Fruit fly (Drosophila melanogaster) whole organism, prepupa: ENCODE measurements around the gene CG7992.

Experiments used
- CG10631 ChIP-seq: fragments of 200-800 bp; sonication (Bioruptor generic); optimal IDR thresholded peaks from 2 replicates; lab custom pipeline; 2016; ENCODE audit warnings: missing biosample characterization, missing genetic modification characterization
- CG10669 ChIP-seq: fragments of 200-800 bp; sonication (Bioruptor generic); optimal IDR thresholded peaks from 3 replicates; lab custom pipeline; 2018; ENCODE audit warnings: missing biosample characterization, mild to moderate bottlenecking, missing genetic modification characterization, moderate library complexity
- CG11762 ChIP-seq: fragments of 200-800 bp; sonication (Bioruptor generic); optimal IDR thresholded peaks from 3 replicates; lab custom pipeline; 2016; ENCODE audit warnings: missing biosample characterization, missing genetic modification characterization; ENCODE audit not compliant: insufficient read depth
- CG15336 ChIP-seq: fragments of 200-800 bp; sonication (Bioruptor generic); IDR thresholded peaks from 2 replicates; pipeline ENCODE4 v1.3.6; 2022; ENCODE audit warnings: missing biosample characterization, missing genetic modification characterization
- CG1621 ChIP-seq: fragments of 200-800 bp; sonication (Bioruptor generic); optimal IDR thresholded peaks from 3 replicates; lab custom pipeline; 2018; ENCODE audit warnings: missing biosample characterization, mild to moderate bottlenecking, missing genetic modification characterization
- CG16779 ChIP-seq: fragments of 200-800 bp; sonication (Bioruptor generic); optimal IDR thresholded peaks from 3 replicates; lab custom pipeline; 2017; ENCODE audit warnings: missing biosample characterization, mild to moderate bottlenecking, missing genetic modification characterization
- CG4318 ChIP-seq: fragments of 200-800 bp; sonication (Bioruptor generic); optimal IDR thresholded peaks from 3 replicates; lab custom pipeline; 2017; ENCODE audit warnings: missing biosample characterization, mild to moderate bottlenecking, missing genetic modification characterization
- CG6792 ChIP-seq: fragments of 200-800 bp; sonication (Bioruptor generic); optimal IDR thresholded peaks from 3 replicates; lab custom pipeline; 2016; ENCODE audit warnings: missing biosample characterization, missing genetic modification characterization
- CG6808 ChIP-seq: fragments of 200-800 bp; sonication (Bioruptor generic); optimal IDR thresholded peaks from 3 replicates; lab custom pipeline; 2017; ENCODE audit warnings: missing biosample characterization, missing genetic modification characterization, mild to moderate bottlenecking, moderate library complexity, missing genetic modification reagents
- CG7368 ChIP-seq: fragments of 200-800 bp; sonication (Bioruptor generic); optimal IDR thresholded peaks from 3 replicates; lab custom pipeline; 2016; ENCODE audit warnings: missing biosample characterization, missing genetic modification characterization
- CG8119 ChIP-seq: fragments of 200-800 bp; sonication (Bioruptor generic); IDR thresholded peaks from 3 replicates; pipeline ENCODE4 v1.3.6; 2022; ENCODE audit warnings: missing biosample characterization, missing genetic modification characterization
- CG8319 ChIP-seq: fragments of 200-800 bp; sonication (Bioruptor generic); optimal IDR thresholded peaks from 3 replicates; lab custom pipeline; 2016; ENCODE audit warnings: missing biosample characterization, missing genetic modification characterization
- Eip75B ChIP-seq: fragments of 200-800 bp; sonication (Bioruptor generic); optimal IDR thresholded peaks from 3 replicates; lab custom pipeline; 2016; ENCODE audit warnings: missing biosample characterization, missing genetic modification characterization
- Eip78C ChIP-seq: fragments of 200-800 bp; sonication (Bioruptor generic); peaks from one replicate; lab custom pipeline; 2016; ENCODE audit warnings: missing biosample characterization, missing genetic modification characterization
- Eip93F ChIP-seq: fragments of 200-800 bp; sonication (Bioruptor generic); optimal IDR thresholded peaks from 2 replicates; lab custom pipeline; 2016; ENCODE audit warnings: missing biosample characterization, mild to moderate bottlenecking, missing genetic modification characterization
- Hr38 ChIP-seq: sonication (Bioruptor generic); optimal IDR thresholded peaks from 2 replicates; lab custom pipeline; 2016; ENCODE audit warnings: missing biosample characterization, missing genetic modification characterization
- Hr39 ChIP-seq: fragments of 200-800 bp; sonication (Bioruptor generic); optimal IDR thresholded peaks from 2 replicates; lab custom pipeline; 2016; ENCODE audit warnings: missing biosample characterization, missing genetic modification characterization
- Met ChIP-seq: fragments of 200-800 bp; sonication (Bioruptor generic); optimal IDR thresholded peaks from 3 replicates; lab custom pipeline; 2016; ENCODE audit warnings: missing biosample characterization, missing genetic modification characterization
- OdsH ChIP-seq: fragments of 200-800 bp; sonication (Bioruptor generic); optimal IDR thresholded peaks from 3 replicates; lab custom pipeline; 2016; ENCODE audit warnings: missing biosample characterization, missing genetic modification characterization
- Sox14 ChIP-seq: fragments of 200-800 bp; sonication (Bioruptor generic); optimal IDR thresholded peaks from 3 replicates; lab custom pipeline; 2016; ENCODE audit warnings: missing biosample characterization, missing genetic modification characterization
- dsx ChIP-seq: fragments of 200-800 bp; optimal IDR thresholded peaks from 3 replicates; lab custom pipeline; 2019; ENCODE audit warnings: missing biosample characterization, mild to moderate bottlenecking, missing genetic modification characterization, moderate library complexity; ENCODE audit not compliant: poor library complexity, severe bottlenecking
- fd59A ChIP-seq: fragments of 200-800 bp; sonication (Bioruptor generic); optimal IDR thresholded peaks from 2 replicates; lab custom pipeline; 2017; ENCODE audit warnings: missing biosample characterization, mild to moderate bottlenecking, missing genetic modification characterization, missing genetic modification reagents
- fkh ChIP-seq: fragments of 200-800 bp; sonication (Bioruptor generic); optimal IDR thresholded peaks from 3 replicates; lab custom pipeline; 2017; ENCODE audit warnings: missing biosample characterization, mild to moderate bottlenecking, missing genetic modification characterization, moderate library complexity
- lz ChIP-seq: fragments of 200-800 bp; sonication (Bioruptor generic); optimal IDR thresholded peaks from 3 replicates; lab custom pipeline; 2016; ENCODE audit warnings: missing biosample characterization, missing genetic modification characterization
- ss ChIP-seq, 2 experiments: fragments of 200-800 bp; sonication (Bioruptor generic); optimal IDR thresholded peaks; 2 replicates in 1 of 2; 3 replicates in 1 of 2; lab custom pipeline; 2017 to 2018; ENCODE audit warnings: mild to moderate bottlenecking in 2 of 2, missing biosample characterization in 2 of 2, missing genetic modification characterization in 2 of 2, moderate library complexity in 1 of 2
- svp ChIP-seq: fragments of 200-800 bp; sonication (Bioruptor generic); peaks from one replicate; lab custom pipeline; 2016; ENCODE audit warnings: missing biosample characterization, missing genetic modification characterization
- vri ChIP-seq: fragments of 200-800 bp; sonication (Bioruptor generic); optimal IDR thresholded peaks from 3 replicates; lab custom pipeline; 2016; ENCODE audit warnings: missing biosample characterization, mild to moderate bottlenecking, missing genetic modification characterization

The CG7992 gene

DNA sequence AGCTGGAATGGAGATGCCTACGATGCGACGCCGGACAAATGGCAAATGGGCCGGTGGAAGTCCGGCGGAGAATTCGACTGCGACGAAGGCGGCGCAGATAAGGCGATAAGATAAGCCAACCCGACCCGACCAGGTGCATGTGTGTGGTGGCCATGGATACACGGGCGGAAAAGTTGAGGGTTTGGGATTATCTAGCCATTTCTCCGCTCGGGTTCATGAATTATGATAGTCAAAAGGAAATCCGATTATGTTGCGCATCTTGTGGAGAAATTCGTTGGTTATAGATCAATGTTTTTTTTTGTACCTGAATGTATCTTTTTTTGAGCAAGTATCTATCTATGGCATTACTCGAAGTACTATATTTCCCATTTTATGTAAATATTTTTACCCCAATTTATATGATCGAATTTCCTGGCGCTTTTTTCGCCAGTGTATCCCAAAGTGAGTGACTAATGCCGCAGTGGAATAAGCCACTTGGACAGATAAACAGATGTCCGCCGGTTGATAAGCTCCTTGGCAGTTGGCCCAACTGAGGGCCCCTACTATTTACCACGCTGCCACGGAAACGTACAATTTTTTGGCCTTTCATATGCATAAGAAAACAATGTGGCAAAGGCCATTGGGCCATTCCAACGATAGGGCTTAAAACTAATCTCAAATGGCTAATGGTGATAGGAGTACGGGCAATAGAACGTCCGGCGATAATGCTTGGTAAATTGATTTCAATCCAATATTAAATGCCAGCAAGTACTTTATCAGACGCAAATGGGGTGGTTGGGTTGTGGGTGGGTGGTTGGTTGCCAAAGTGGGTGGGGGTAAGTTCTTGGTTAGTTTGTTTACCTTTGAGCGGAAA is at the start of gene CG7992 (continued):
- peak; percentile 49 for TF ChIP-seq lz
- no peak for TF ChIP-seq CG7368 (GFP tag; lab: Kevin White, UChicago)
- no peak for TF ChIP-seq Hr38
- no peak for TF ChIP-seq fd59A (GFP tag; lab: Kevin White, UChicago)
- 0 out of 3 replicates have a peak, but pooled peaks have one; percentile 32 for TF ChIP-seq CG8119 (GFP tag; lab: Robert Waterston, UW)
- TF ChIP-seq Sox14 (GFP tag; lab: Kevin White, UChicago): peak; percentile 33
- peak; percentile 15 for TF ChIP-seq CG10631 (GFP tag; lab: Kevin White, UChicago)
- no peak for TF ChIP-seq CG10669 (GFP tag; lab: Kevin White, UChicago)
- TF ChIP-seq CG6808: no peak

DNA sequence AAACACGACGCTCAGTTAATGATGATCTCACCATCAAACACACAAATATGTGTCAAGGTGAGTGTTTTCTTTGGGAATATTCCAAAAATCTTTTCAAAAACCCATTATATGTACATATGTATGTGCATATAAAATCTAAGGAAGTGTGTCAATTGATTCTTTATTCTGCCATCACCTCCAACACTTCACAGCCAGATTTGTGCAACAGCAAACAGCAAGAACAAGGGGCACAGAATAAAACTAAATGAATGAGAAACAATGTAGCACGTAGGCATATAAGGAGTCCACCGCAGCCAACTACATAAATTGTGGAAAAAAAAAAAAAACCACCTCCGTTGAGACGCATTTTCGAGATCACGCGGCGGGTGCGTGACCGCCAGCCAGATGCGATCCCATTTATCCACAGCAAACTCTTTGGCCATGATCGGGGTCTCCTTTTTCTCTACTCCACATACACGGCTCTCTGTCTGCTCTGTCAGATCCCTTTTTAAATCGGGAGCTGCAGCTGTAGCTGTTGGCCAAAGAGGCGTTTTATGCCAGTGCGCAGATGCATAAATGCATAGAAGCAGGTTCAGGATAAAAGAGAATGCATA is 48.9 kb upstream of the CG7992 start:
- no peak for TF ChIP-seq lz
- peak; percentile 94 for TF ChIP-seq dsx (GFP tag; lab: Kevin White, UChicago)
- TF ChIP-seq CG8319 (GFP tag; lab: Kevin White, UChicago): peak; percentile 98
- TF ChIP-seq ss (GFP tag; optimal IDR thresholded peaks at IDR 0.05; lab: Kevin White, UChicago): peak; percentile 23 to 50
- no peak for TF ChIP-seq Eip75B (GFP tag; lab: Kevin White, UChicago)
- no peak for TF ChIP-seq CG4318 (GFP tag; lab: Kevin White, UChicago)

DNA sequence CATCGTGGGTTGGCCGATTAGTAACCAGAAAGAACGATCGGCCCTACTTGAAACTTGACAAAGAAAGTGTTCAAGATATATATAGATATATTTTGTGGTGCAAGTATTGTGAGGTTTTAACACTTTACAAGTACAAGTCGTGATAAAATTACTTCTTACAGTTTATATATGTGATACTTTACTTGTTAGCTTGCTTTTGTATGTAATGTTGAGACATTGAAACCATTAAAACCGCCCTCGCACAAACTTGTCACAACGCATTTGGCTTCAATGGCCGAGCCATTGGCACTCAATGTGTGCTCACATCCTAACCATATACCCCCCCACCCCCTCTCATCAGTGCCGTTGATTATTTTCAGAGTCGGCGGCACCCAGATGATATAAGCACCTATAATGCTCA is 47.9 kb upstream of the CG7992 start:
- no peak for TF ChIP-seq Hr39 (GFP tag; lab: Kevin White, UChicago)
- TF ChIP-seq ss (GFP tag; optimal IDR thresholded peaks at IDR 0.05; lab: Kevin White, UChicago): no peak
- no peak for TF ChIP-seq OdsH (GFP tag; lab: Kevin White, UChicago)
- no peak for TF ChIP-seq CG11762
- no peak for TF ChIP-seq CG16779 (tag; lab: Kevin White, UChicago)

DNA sequence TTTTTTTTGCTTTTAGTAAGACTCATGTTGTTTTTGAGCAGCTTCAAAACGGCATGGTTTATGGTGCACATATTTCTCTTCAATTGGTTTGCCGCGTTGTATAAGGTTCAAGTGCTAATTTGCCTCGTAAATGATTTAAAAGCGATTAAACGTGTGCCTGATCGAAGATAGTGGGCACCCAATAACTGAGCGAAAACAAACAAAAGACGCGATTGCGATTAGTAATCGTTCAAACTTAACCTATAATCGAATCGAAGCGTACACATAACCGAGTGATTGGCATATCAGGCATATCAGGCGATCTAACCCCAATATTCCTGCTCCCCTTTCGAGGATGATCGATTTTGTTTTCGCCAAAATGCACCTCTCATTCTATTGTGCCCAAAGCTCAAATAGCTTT is 47.0 kb upstream of the CG7992 start:
- TF ChIP-seq CG6792 (GFP tag; lab: Kevin White, UChicago): no peak
- peak; percentile 43 for TF ChIP-seq svp (GFP tag; lab: Kevin White, UChicago)
- TF ChIP-seq ss (GFP tag; optimal IDR thresholded peaks at IDR 0.05; lab: Kevin White, UChicago): no peak
- no peak for TF ChIP-seq CG1621
- TF ChIP-seq Eip93F (GFP tag; lab: Kevin White, UChicago): no peak
- TF ChIP-seq Met: no peak
- TF ChIP-seq vri (GFP tag; lab: Kevin White, UChicago): peak; percentile 78

DNA sequence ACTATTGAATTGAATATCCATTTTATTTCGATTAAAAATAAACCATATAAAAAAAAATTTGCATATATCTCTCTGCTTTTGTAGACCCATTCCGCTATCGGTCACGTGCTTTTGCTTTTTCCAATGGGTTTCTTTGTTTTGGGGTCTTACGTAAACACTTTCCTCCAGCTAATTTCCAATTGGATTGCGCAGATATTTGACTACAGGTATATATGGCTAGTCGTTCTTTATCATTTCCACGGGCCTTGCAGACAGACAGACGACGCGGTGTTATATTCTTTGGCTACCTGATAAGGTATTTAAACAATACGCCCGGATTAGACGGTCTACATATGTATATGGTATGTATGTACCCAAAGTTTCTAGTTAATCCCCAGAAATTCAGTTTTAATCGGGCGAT is 46.3 kb upstream of the CG7992 start:
- TF ChIP-seq fkh (GFP tag; lab: Kevin White, UChicago) (peak; percentile 1), CG15336 (GFP tag; lab: Robert Waterston, UW) (no peak), Eip78C (peak; percentile 14), vri (GFP tag; lab: Kevin White, UChicago) (peak; percentile 73)

DNA sequence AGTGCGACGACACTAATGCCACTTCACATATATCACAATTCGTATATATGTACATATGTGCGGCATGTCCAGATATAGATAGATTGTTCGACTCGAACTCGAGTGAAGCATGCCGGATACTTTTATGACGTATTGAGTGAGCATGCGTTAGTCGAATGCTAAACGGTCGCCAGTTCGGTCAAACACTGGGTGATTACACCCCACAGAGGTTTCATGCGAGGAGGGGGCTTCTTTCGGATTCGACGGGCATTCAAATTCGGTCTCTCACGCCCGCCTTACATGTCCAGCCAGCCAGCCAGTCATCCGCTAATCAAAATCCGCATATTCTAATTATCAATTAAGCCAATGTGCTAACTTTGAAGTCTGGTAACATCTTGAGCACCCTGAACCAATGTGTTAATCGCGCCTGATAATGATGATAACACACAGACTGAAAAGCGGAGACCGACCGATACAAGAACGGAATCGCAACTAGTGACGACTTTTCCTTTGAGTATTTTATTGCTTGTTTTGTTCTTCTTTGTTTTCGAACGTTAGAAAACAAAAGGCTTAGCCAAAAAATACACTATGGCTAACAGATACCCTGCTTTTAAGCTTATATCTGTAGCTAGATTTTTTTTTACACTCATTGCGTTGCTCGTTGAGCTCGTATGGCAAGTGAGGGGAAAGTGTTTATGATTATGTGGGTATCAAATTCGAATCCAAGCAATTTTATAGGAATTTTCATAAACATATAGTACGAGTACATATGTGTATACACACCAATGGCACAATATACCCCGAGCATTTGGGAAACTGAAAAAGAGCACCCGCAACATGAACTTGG is 44.9 kb upstream of the CG7992 start:
- TF ChIP-seq vri (GFP tag; lab: Kevin White, UChicago) (peak; percentile 68), ss (GFP tag; optimal IDR thresholded peaks at IDR 0.05; lab: Kevin White, UChicago) (no peak)
